Worm (Caenorhabditis elegans) whole organism, L1 larva: ENCODE results near the gene T11G6.4.

Source experiments
- C34B4.2 ChIP-seq: sonication (generic microtip); optimal IDR thresholded peaks from 2 replicates; lab custom pipeline; 2017; ENCODE audit warnings: mild to moderate bottlenecking, missing genetic modification characterization, missing compliant biosample characterization
- F16B12.6 ChIP-seq: fragments of 150-350 bp; optimal IDR thresholded peaks from 2 replicates; lab custom pipeline; 2014; ENCODE audit warnings: missing biosample characterization, missing genetic modification characterization
- alr-1 ChIP-seq: fragments of 200-800 bp; sonication (Bioruptor generic); optimal IDR thresholded peaks from 2 replicates; lab custom pipeline; 2018; ENCODE audit warnings: borderline replicate concordance, mild to moderate bottlenecking, missing genetic modification characterization, missing compliant biosample characterization
- blmp-1 ChIP-seq: fragments of 150-350 bp; optimal IDR thresholded peaks from 2 replicates; lab custom pipeline; 2014; ENCODE audit warnings: missing biosample characterization, missing genetic modification characterization
- ceh-82 ChIP-seq, 3 experiments: fragments of 150-350 bp in 1 of 3; sonication (generic microtip) in 2 of 3; optimal IDR thresholded peaks; 2 replicates each; lab custom pipeline; 2014 to 2017; ENCODE audit warnings: missing biosample characterization in 3 of 3, missing genetic modification characterization in 3 of 3
- dpl-1 ChIP-seq, 3 experiments: fragments of 150-350 bp in 2 of 3; sonication (generic microtip) in 1 of 3; optimal IDR thresholded peaks; 2 replicates each; lab custom pipeline; 2014 to 2017; ENCODE audit warnings: missing biosample characterization in 3 of 3, missing genetic modification characterization in 3 of 3, missing genetic modification reagents in 3 of 3
- efl-1 ChIP-seq, 4 experiments: fragments of 150-350 bp; optimal IDR thresholded peaks in 3 of 4; peaks in 1 of 4; 1 replicate in 1 of 4; 2 replicates in 3 of 4; lab custom pipeline; 2014; ENCODE audit warnings: missing biosample characterization in 2 of 4, missing genetic modification characterization in 2 of 4, missing genetic modification reagents in 2 of 4
- elt-3 ChIP-seq, 6 experiments: fragments of 150-350 bp in 1 of 6; sonication (generic microtip); optimal IDR thresholded peaks; 2 replicates each; lab custom pipeline; 2017 to 2018; ENCODE audit warnings: missing biosample characterization in 6 of 6, missing genetic modification characterization in 6 of 6, inconsistent platforms in 1 of 6
- fkh-4 ChIP-seq: sonication (generic microtip); optimal IDR thresholded peaks from 2 replicates; lab custom pipeline; 2016; ENCODE audit warnings: missing compliant biosample characterization, missing genetic modification characterization, borderline replicate concordance
- grh-1 ChIP-seq: fragments of 200-800 bp; sonication (Bioruptor generic); IDR thresholded peaks from 2 replicates; pipeline ENCODE4 v1.3.6; 2022; ENCODE audit warnings: missing genetic modification reagents, missing genetic modification characterization, missing compliant biosample characterization
- hlh-17 ChIP-seq: fragments of 200-800 bp; sonication (Bioruptor generic); optimal IDR thresholded peaks from 2 replicates; lab custom pipeline; 2018; ENCODE audit warnings: missing genetic modification characterization, mild to moderate bottlenecking, missing compliant biosample characterization, moderate library complexity, borderline replicate concordance
- hlh-4 ChIP-seq: sonication (generic microtip); optimal IDR thresholded peaks from 2 replicates; lab custom pipeline; 2016; ENCODE audit warnings: mild to moderate bottlenecking, missing genetic modification characterization, missing compliant biosample characterization
- irx-1 ChIP-seq: sonication (generic microtip); optimal IDR thresholded peaks from 2 replicates; lab custom pipeline; 2016; ENCODE audit warnings: missing genetic modification characterization, missing compliant biosample characterization
- lin-14 ChIP-seq: fragments of 200-800 bp; sonication (Bioruptor generic); optimal IDR thresholded peaks from 2 replicates; lab custom pipeline; 2018; ENCODE audit warnings: mild to moderate bottlenecking, missing genetic modification characterization, moderate library complexity, missing compliant biosample characterization
- lsy-2 ChIP-seq, 2 experiments: fragments of 150-350 bp; optimal IDR thresholded peaks; 2 replicates each; lab custom pipeline; 2014; ENCODE audit warnings: missing biosample characterization in 2 of 2, missing genetic modification characterization in 2 of 2
- mdl-1 ChIP-seq, 2 experiments: fragments of 150-350 bp; optimal IDR thresholded peaks; 2 replicates each; lab custom pipeline; 2014 to 2017; ENCODE audit warnings: missing biosample characterization in 2 of 2, missing genetic modification characterization in 2 of 2, inconsistent platforms in 1 of 2
- mef-2 ChIP-seq: fragments of 150-350 bp; optimal IDR thresholded peaks from 2 replicates; lab custom pipeline; 2014; ENCODE audit warnings: missing biosample characterization, missing genetic modification characterization
- mep-1 ChIP-seq: fragments of 150-350 bp; optimal IDR thresholded peaks from 2 replicates; lab custom pipeline; 2014; ENCODE audit warnings: missing biosample characterization, missing genetic modification characterization
- nhr-20 ChIP-seq: sonication (generic microtip); optimal IDR thresholded peaks from 2 replicates; lab custom pipeline; 2016; ENCODE audit warnings: mild to moderate bottlenecking, missing genetic modification characterization, missing compliant biosample characterization
- nhr-28 ChIP-seq: fragments of 150-350 bp; optimal IDR thresholded peaks from 2 replicates; lab custom pipeline; 2014; ENCODE audit warnings: missing biosample characterization, missing genetic modification characterization
- nhr-47 ChIP-seq: sonication (generic microtip); optimal IDR thresholded peaks from 2 replicates; lab custom pipeline; 2016; ENCODE audit warnings: mild to moderate bottlenecking, missing genetic modification characterization, moderate library complexity, missing compliant biosample characterization
- nhr-71 ChIP-seq: sonication (generic microtip); optimal IDR thresholded peaks from 2 replicates; lab custom pipeline; 2016; ENCODE audit warnings: mild to moderate bottlenecking, missing genetic modification characterization, moderate library complexity, missing compliant biosample characterization
- nhr-77 ChIP-seq: fragments of 150-350 bp; optimal IDR thresholded peaks from 2 replicates; lab custom pipeline; 2014; ENCODE audit warnings: missing biosample characterization, missing genetic modification characterization
- nhr-85 ChIP-seq: sonication (generic microtip); peaks from one replicate; lab custom pipeline; 2016; ENCODE audit warnings: missing genetic modification characterization, inconsistent platforms, missing compliant biosample characterization
- pqm-1 ChIP-seq: sonication (generic microtip); optimal IDR thresholded peaks from 3 replicates; lab custom pipeline; 2017; ENCODE audit warnings: missing biosample characterization, missing genetic modification characterization
- rnt-1 ChIP-seq: sonication (generic microtip); optimal IDR thresholded peaks from 2 replicates; lab custom pipeline; 2016; ENCODE audit warnings: mild to moderate bottlenecking, missing genetic modification characterization, moderate library complexity, missing compliant biosample characterization
- snu-23 ChIP-seq: sonication (generic microtip); optimal IDR thresholded peaks from 2 replicates; lab custom pipeline; 2016; ENCODE audit warnings: missing genetic modification characterization, missing compliant biosample characterization
- sox-4 ChIP-seq: sonication (generic microtip); optimal IDR thresholded peaks from 2 replicates; lab custom pipeline; 2016; ENCODE audit warnings: missing genetic modification characterization, missing compliant biosample characterization
- swsn-7 ChIP-seq: sonication (generic microtip); optimal IDR thresholded peaks from 2 replicates; lab custom pipeline; 2016; ENCODE audit warnings: missing genetic modification characterization, missing compliant biosample characterization
- tbx-2 ChIP-seq: sonication (generic microtip); optimal IDR thresholded peaks from 2 replicates; lab custom pipeline; 2016; ENCODE audit warnings: missing genetic modification characterization, missing compliant biosample characterization
- unc-130 ChIP-seq: fragments of 150-350 bp; optimal IDR thresholded peaks from 2 replicates; lab custom pipeline; 2017; ENCODE audit warnings: missing biosample characterization, missing genetic modification characterization, inconsistent platforms
- vab-15 ChIP-seq: sonication (generic microtip); optimal IDR thresholded peaks from 2 replicates; lab custom pipeline; 2017; ENCODE audit warnings: missing genotype, mild to moderate bottlenecking, missing genetic modification characterization, missing compliant biosample characterization

The T11G6.4 gene

DNA sequence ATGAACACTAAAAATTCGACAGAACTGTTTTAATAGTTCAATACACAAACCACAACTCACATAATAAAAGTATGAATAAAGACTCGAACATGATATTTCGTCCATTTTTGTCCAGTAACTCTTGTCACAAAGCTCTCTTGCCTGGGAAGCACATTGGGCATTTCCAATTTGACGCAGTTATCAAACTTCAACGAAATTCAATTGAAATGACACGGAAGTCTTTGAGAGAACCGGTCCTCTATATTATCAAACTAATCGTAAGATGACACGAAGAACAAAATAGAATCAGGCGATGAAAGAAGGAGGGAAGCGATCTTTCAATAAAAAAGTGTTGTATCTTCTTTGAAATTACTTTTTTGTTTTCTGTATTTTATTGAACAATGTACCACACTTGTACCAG, 3.3 kb upstream of the T11G6.4 start, which contains the start of gene T11G6.3 (continued):
- TF ChIP-seq mef-2 (tag; lab: Kevin White, UChicago) = no peak
- TF ChIP-seq lsy-2 (tag; optimal IDR thresholded peaks at IDR 0.05; lab: Kevin White, UChicago) = peak in 1 of 2 experiments; percentile 7
- no peak for TF ChIP-seq hlh-17
- no peak for TF ChIP-seq mdl-1 (tag; optimal IDR thresholded peaks at IDR 0.05; lab: Kevin White, UChicago)
- no peak for TF ChIP-seq swsn-7 (tag; lab: Kevin White, UChicago)
- TF ChIP-seq elt-3 (tag; optimal IDR thresholded peaks at IDR 0.05; lab: Kevin White, UChicago) = peak in 2 of 6 experiments; percentile 2 to 19
- TF ChIP-seq nhr-85 (tag; lab: Kevin White, UChicago) = peak; percentile 66
- no peak for TF ChIP-seq ceh-82 (tag; optimal IDR thresholded peaks at IDR 0.05; lab: Kevin White, UChicago)
- no peak for TF ChIP-seq nhr-47 (tag; lab: Kevin White, UChicago)
- no peak for TF ChIP-seq sox-4 (tag; lab: Kevin White, UChicago)
- no peak for TF ChIP-seq grh-1 (GFP tag; lab: Robert Waterston, UW)
- no peak for TF ChIP-seq nhr-28 (tag; lab: Kevin White, UChicago)
- peak; percentile 19 for TF ChIP-seq nhr-20

DNA sequence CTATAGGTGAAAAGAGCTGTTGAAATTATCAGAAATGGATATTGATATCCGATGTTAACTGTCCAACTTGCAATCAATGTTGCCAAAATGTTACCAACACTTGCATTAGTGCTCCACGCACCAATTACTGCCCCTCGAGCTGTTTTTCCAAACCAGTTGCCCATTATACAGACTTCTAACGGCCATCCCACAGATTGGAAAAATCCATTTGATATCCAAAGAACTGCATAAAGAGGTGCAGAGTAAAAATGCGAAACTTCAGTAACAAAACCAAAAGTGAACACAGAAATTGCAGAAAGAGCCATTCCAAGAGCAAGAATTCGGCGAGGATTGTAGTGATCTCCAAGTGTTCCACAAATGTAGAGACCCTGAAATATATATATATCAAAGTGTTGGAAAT, 2.3 kb upstream of the T11G6.4 start:
- TF ChIP-seq fkh-4 (tag; lab: Kevin White, UChicago) = no peak
- TF ChIP-seq efl-1 (optimal IDR thresholded peaks at IDR 0.05; lab: Kevin White, UChicago) = no peak
- TF ChIP-seq efl-1 (GFP tag; optimal IDR thresholded peaks at IDR 0.05 in 1 of 2; lab: Kevin White, UChicago) = peak in 1 of 2 experiments; percentile 69

DNA sequence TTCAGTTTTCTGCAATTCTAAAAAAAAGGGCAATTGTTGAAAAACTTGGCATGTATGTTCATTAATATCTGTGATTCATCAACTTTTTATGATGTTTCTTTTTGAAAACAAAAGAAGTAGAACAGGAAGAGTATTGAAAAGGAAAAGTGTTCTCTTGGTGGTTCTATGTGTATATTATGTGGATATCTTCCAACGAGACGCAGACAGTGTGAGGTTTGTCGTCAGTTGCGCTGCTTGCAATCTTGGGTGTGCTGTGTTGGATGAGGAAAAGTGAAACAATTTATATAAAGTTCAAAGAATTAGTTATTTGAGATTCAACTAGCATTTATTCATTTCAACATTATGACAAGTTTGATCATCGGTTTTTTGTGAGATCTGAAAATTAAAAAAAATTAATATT, 670 bp upstream of the T11G6.4 start:
- TF ChIP-seq F16B12.6 = peak; percentile 30
- peak; percentile 65 for TF ChIP-seq lin-14 (GFP tag; lab: Kevin White, UChicago)
- no peak for TF ChIP-seq swsn-7 (tag; lab: Kevin White, UChicago)
- peak in 1 of 6 experiments; percentile 16 for TF ChIP-seq elt-3 (tag; optimal IDR thresholded peaks at IDR 0.05; lab: Kevin White, UChicago)
- peak; percentile 95 for TF ChIP-seq blmp-1 (tag; lab: Kevin White, UChicago)
- peak; percentile 0 for TF ChIP-seq tbx-2 (tag; lab: Kevin White, UChicago)
- TF ChIP-seq alr-1 (tag; lab: Kevin White, UChicago) = no peak
- peak; percentile 39 for TF ChIP-seq nhr-85 (tag; lab: Kevin White, UChicago)
- TF ChIP-seq nhr-71 (tag; lab: Kevin White, UChicago) = peak; percentile 12
- no peak for TF ChIP-seq hlh-17
- no peak for TF ChIP-seq vab-15 (tag; lab: Kevin White, UChicago)
- TF ChIP-seq efl-1 (optimal IDR thresholded peaks at IDR 0.05; lab: Kevin White, UChicago) = peak in 1 of 2 experiments; percentile 12
- no peak for TF ChIP-seq efl-1 (GFP tag; optimal IDR thresholded peaks at IDR 0.05 in 1 of 2; lab: Kevin White, UChicago)
- TF ChIP-seq fkh-4 (tag; lab: Kevin White, UChicago) = no peak
- peak in 1 of 2 experiments; percentile 9 for TF ChIP-seq lsy-2 (tag; optimal IDR thresholded peaks at IDR 0.05; lab: Kevin White, UChicago)
- no peak for TF ChIP-seq hlh-4 (tag; lab: Kevin White, UChicago)
- no peak for TF ChIP-seq pqm-1
- no peak for TF ChIP-seq rnt-1 (tag; lab: Kevin White, UChicago)
- peak; percentile 4 for TF ChIP-seq unc-130
- TF ChIP-seq mep-1 (tag; lab: Kevin White, UChicago) = peak; percentile 19
- TF ChIP-seq dpl-1 (GFP tag; optimal IDR thresholded peaks at IDR 0.05; lab: Kevin White, UChicago) = peak in 1 of 3 experiments; percentile 29
- TF ChIP-seq snu-23 (GFP tag; lab: Kevin White, UChicago) = peak; percentile 29

DNA sequence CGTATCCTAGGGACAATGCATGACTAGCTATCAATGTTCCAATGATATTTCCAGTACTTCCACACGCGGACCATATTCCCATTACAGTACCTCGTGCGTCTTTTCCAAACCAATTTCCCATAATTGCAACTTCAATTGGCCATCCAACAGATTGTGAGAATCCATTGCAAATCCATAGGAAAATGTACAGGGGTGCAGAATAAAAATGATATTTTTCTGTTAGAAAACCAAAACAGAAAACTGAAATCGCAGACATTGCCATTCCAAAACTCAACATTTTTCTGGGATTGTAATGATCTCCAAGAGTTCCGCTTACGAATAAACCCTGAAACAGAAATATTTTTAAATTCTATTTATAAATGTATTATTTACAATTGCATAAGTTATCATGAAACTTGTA, 597 bp downstream of the T11G6.4 start:
- TF ChIP-seq mdl-1 (tag; optimal IDR thresholded peaks at IDR 0.05; lab: Kevin White, UChicago) = no peak
- no peak for TF ChIP-seq irx-1 (tag; lab: Kevin White, UChicago)
- TF ChIP-seq F16B12.6 = no peak
- no peak for TF ChIP-seq efl-1 (optimal IDR thresholded peaks at IDR 0.05; lab: Kevin White, UChicago)
- peak in 1 of 2 experiments; percentile 80 for TF ChIP-seq efl-1 (GFP tag; optimal IDR thresholded peaks at IDR 0.05 in 1 of 2; lab: Kevin White, UChicago)
- TF ChIP-seq nhr-77 (tag; lab: Kevin White, UChicago) = no peak
- no peak for TF ChIP-seq pqm-1
- TF ChIP-seq ceh-82 (tag; optimal IDR thresholded peaks at IDR 0.05; lab: Kevin White, UChicago) = no peak
- no peak for TF ChIP-seq elt-3 (tag; optimal IDR thresholded peaks at IDR 0.05; lab: Kevin White, UChicago)
- no peak for TF ChIP-seq C34B4.2 (tag; lab: Kevin White, UChicago)
